Fruit fly (Drosophila melanogaster) whole organism, prepupa: ENCODE data around the gene CG6276.

Source experiments
- Blimp-1 ChIP-seq: fragments of 200-800 bp; sonication (Bioruptor generic); optimal IDR thresholded peaks from 3 replicates; lab custom pipeline; 2017; ENCODE audit warnings: missing biosample characterization, missing genetic modification characterization, mild to moderate bottlenecking, moderate library complexity, missing genetic modification reagents
- CG10631 ChIP-seq: fragments of 200-800 bp; sonication (Bioruptor generic); optimal IDR thresholded peaks from 2 replicates; lab custom pipeline; 2016; ENCODE audit warnings: missing biosample characterization, missing genetic modification characterization
- CG10669 ChIP-seq: fragments of 200-800 bp; sonication (Bioruptor generic); optimal IDR thresholded peaks from 3 replicates; lab custom pipeline; 2018; ENCODE audit warnings: missing biosample characterization, mild to moderate bottlenecking, missing genetic modification characterization, moderate library complexity
- CG11294 ChIP-seq: fragments of 200-800 bp; sonication (Bioruptor generic); IDR thresholded peaks from 2 replicates; pipeline ENCODE4 v1.3.6; 2022; ENCODE audit warnings: missing biosample characterization, missing genetic modification characterization
- CG11902 ChIP-seq: fragments of 200-800 bp; sonication (Bioruptor generic); optimal IDR thresholded peaks from 3 replicates; lab custom pipeline; 2016; ENCODE audit warnings: missing biosample characterization, missing genetic modification characterization
- CG3032 ChIP-seq: fragments of 200-800 bp; optimal IDR thresholded peaks from 2 replicates; lab custom pipeline; 2019; ENCODE audit warnings: missing biosample characterization, mild to moderate bottlenecking, missing genetic modification characterization, moderate library complexity
- CG32006 ChIP-seq: fragments of 200-800 bp; sonication (Bioruptor generic); optimal IDR thresholded peaks from 3 replicates; lab custom pipeline; 2017; ENCODE audit warnings: missing biosample characterization, mild to moderate bottlenecking, missing genetic modification characterization
- CG34406 ChIP-seq: fragments of 200-800 bp; sonication (Bioruptor generic); optimal IDR thresholded peaks from 3 replicates; lab custom pipeline; 2016; ENCODE audit warnings: missing biosample characterization, missing genetic modification characterization
- CG3919 ChIP-seq: fragments of 200-800 bp; sonication (Bioruptor generic); optimal IDR thresholded peaks from 3 replicates; lab custom pipeline; 2016; ENCODE audit warnings: missing biosample characterization, missing genetic modification characterization
- CG6163 ChIP-seq: fragments of 200-800 bp; sonication (Bioruptor generic); IDR thresholded peaks from 3 replicates; pipeline ENCODE4 v1.3.6; 2022; ENCODE audit warnings: missing biosample characterization, missing genetic modification characterization
- CG6808 ChIP-seq: fragments of 200-800 bp; sonication (Bioruptor generic); optimal IDR thresholded peaks from 3 replicates; lab custom pipeline; 2017; ENCODE audit warnings: missing biosample characterization, missing genetic modification characterization, mild to moderate bottlenecking, moderate library complexity, missing genetic modification reagents
- CG8119 ChIP-seq: fragments of 200-800 bp; sonication (Bioruptor generic); IDR thresholded peaks from 3 replicates; pipeline ENCODE4 v1.3.6; 2022; ENCODE audit warnings: missing biosample characterization, missing genetic modification characterization
- Eip75B ChIP-seq: fragments of 200-800 bp; sonication (Bioruptor generic); optimal IDR thresholded peaks from 3 replicates; lab custom pipeline; 2016; ENCODE audit warnings: missing biosample characterization, missing genetic modification characterization
- Eip78C ChIP-seq: fragments of 200-800 bp; sonication (Bioruptor generic); peaks from one replicate; lab custom pipeline; 2016; ENCODE audit warnings: missing biosample characterization, missing genetic modification characterization
- Eip93F ChIP-seq: fragments of 200-800 bp; sonication (Bioruptor generic); optimal IDR thresholded peaks from 2 replicates; lab custom pipeline; 2016; ENCODE audit warnings: missing biosample characterization, mild to moderate bottlenecking, missing genetic modification characterization
- Ets96B ChIP-seq: fragments of 200-800 bp; optimal IDR thresholded peaks from 2 replicates; lab custom pipeline; 2019; ENCODE audit warnings: missing biosample characterization, mild to moderate bottlenecking, missing genetic modification characterization, moderate library complexity
- Hr38 ChIP-seq: sonication (Bioruptor generic); optimal IDR thresholded peaks from 2 replicates; lab custom pipeline; 2016; ENCODE audit warnings: missing biosample characterization, missing genetic modification characterization
- Hr39 ChIP-seq: fragments of 200-800 bp; sonication (Bioruptor generic); optimal IDR thresholded peaks from 2 replicates; lab custom pipeline; 2016; ENCODE audit warnings: missing biosample characterization, missing genetic modification characterization
- Lpt ChIP-seq: fragments of 200-800 bp; sonication (Bioruptor generic); optimal IDR thresholded peaks from 3 replicates; lab custom pipeline; 2016; ENCODE audit warnings: missing biosample characterization, missing genetic modification characterization
- Met ChIP-seq: fragments of 200-800 bp; sonication (Bioruptor generic); optimal IDR thresholded peaks from 3 replicates; lab custom pipeline; 2016; ENCODE audit warnings: missing biosample characterization, missing genetic modification characterization
- OdsH ChIP-seq: fragments of 200-800 bp; sonication (Bioruptor generic); optimal IDR thresholded peaks from 3 replicates; lab custom pipeline; 2016; ENCODE audit warnings: missing biosample characterization, missing genetic modification characterization
- Sox14 ChIP-seq: fragments of 200-800 bp; sonication (Bioruptor generic); optimal IDR thresholded peaks from 3 replicates; lab custom pipeline; 2016; ENCODE audit warnings: missing biosample characterization, missing genetic modification characterization
- achi ChIP-seq: fragments of 200-800 bp; sonication (Bioruptor generic); optimal IDR thresholded peaks from 3 replicates; lab custom pipeline; 2016; ENCODE audit warnings: missing biosample characterization, missing genetic modification characterization
- acj6 ChIP-seq: fragments of 200-800 bp; sonication (Bioruptor generic); optimal IDR thresholded peaks from 3 replicates; lab custom pipeline; 2016; ENCODE audit warnings: missing biosample characterization, missing genetic modification characterization
- cyc ChIP-seq: fragments of 200-800 bp; sonication (Bioruptor generic); optimal IDR thresholded peaks from 3 replicates; lab custom pipeline; 2016; ENCODE audit warnings: missing biosample characterization, missing genetic modification characterization
- dac ChIP-seq: fragments of 200-800 bp; sonication (Bioruptor generic); optimal IDR thresholded peaks from 2 replicates; lab custom pipeline; 2017; ENCODE audit warnings: missing biosample characterization, mild to moderate bottlenecking, missing genetic modification characterization
- dsx ChIP-seq: fragments of 200-800 bp; optimal IDR thresholded peaks from 3 replicates; lab custom pipeline; 2019; ENCODE audit warnings: missing biosample characterization, mild to moderate bottlenecking, missing genetic modification characterization, moderate library complexity; ENCODE audit not compliant: poor library complexity, severe bottlenecking
- fd59A ChIP-seq: fragments of 200-800 bp; sonication (Bioruptor generic); optimal IDR thresholded peaks from 2 replicates; lab custom pipeline; 2017; ENCODE audit warnings: missing biosample characterization, mild to moderate bottlenecking, missing genetic modification characterization, missing genetic modification reagents
- fd85E ChIP-seq: fragments of 200-800 bp; sonication (Bioruptor generic); optimal IDR thresholded peaks from 3 replicates; lab custom pipeline; 2016; ENCODE audit warnings: missing biosample characterization, missing genetic modification characterization
- fkh ChIP-seq: fragments of 200-800 bp; sonication (Bioruptor generic); optimal IDR thresholded peaks from 3 replicates; lab custom pipeline; 2017; ENCODE audit warnings: missing biosample characterization, mild to moderate bottlenecking, missing genetic modification characterization, moderate library complexity
- pdm3 ChIP-seq: fragments of 200-800 bp; sonication (Bioruptor generic); optimal IDR thresholded peaks from 3 replicates; lab custom pipeline; 2016; ENCODE audit warnings: missing biosample characterization, missing genetic modification characterization
- spab ChIP-seq: fragments of 200-800 bp; sonication (Bioruptor generic); optimal IDR thresholded peaks from 2 replicates; lab custom pipeline; 2017; ENCODE audit warnings: missing biosample characterization, mild to moderate bottlenecking, missing genetic modification characterization, missing genetic modification reagents
- svp ChIP-seq: fragments of 200-800 bp; sonication (Bioruptor generic); peaks from one replicate; lab custom pipeline; 2016; ENCODE audit warnings: missing biosample characterization, missing genetic modification characterization
- topi ChIP-seq: fragments of 200-800 bp; sonication (Bioruptor generic); optimal IDR thresholded peaks from 3 replicates; lab custom pipeline; 2016; ENCODE audit warnings: missing biosample characterization, missing genetic modification characterization
- vri ChIP-seq: fragments of 200-800 bp; sonication (Bioruptor generic); optimal IDR thresholded peaks from 3 replicates; lab custom pipeline; 2016; ENCODE audit warnings: missing biosample characterization, mild to moderate bottlenecking, missing genetic modification characterization

Gene CG6276

DNA sequence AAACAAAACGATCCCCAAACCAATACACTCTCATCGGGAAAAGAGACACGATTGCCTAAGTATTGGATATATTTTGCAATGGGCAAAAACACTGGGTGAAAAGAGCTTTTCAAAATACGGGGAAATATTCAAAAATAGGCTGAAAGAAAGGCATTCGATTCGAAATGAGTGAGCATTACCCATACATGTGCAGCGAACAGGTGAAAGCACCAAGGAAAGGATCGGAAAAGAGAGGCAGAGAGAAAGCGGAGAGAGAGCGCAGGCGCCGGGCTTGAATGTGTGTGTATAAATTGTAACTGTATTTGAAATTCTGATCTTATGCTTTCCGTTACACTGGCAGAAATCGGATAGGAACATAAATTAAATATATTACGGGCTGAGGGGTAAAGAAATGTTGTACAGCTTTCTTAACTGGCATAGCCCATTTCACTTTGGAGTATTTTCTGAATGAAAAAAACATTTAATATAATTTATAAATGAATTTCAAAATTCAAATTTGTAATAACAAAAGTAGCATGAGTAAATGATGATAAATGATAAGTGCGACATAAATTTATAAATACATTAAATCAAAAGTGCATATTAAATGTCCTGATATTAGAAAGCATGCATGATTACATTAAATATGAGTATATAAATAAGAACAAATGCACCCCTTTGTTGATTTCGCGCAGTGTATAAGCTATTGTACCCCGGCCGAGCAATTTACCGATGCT is 39.1 kb downstream of the CG6276 start (continued):
- TF ChIP-seq CG8119 (GFP tag; lab: Robert Waterston, UW) = peak; percentile 58
- TF ChIP-seq CG10631 = peak; percentile 69
- TF ChIP-seq fd59A (GFP tag; lab: Kevin White, UChicago) = no peak
- TF ChIP-seq Ets96B (tag; lab: Kevin White, UChicago) = peak; percentile 9
- peak; percentile 39 for TF ChIP-seq CG11902
- peak; percentile 76 for TF ChIP-seq CG34406 (GFP tag; lab: Kevin White, UChicago)
- TF ChIP-seq dac (GFP tag; lab: Kevin White, UChicago) = peak; percentile 7
- TF ChIP-seq achi (GFP tag; lab: Kevin White, UChicago) = peak; percentile 63
- no peak for TF ChIP-seq CG10669 (GFP tag; lab: Kevin White, UChicago)
- TF ChIP-seq topi = peak; percentile 73
- TF ChIP-seq CG3919 (GFP tag; lab: Kevin White, UChicago) = peak; percentile 60
- peak; percentile 72 for TF ChIP-seq cyc (GFP tag; lab: Kevin White, UChicago)
- TF ChIP-seq Blimp-1 (GFP tag; lab: Kevin White, UChicago) = peak; percentile 50
- TF ChIP-seq Hr39 (GFP tag; lab: Kevin White, UChicago) = peak; percentile 48
- peak; percentile 70 for TF ChIP-seq Eip93F (GFP tag; lab: Kevin White, UChicago)
- TF ChIP-seq spab (GFP tag; lab: Kevin White, UChicago) = peak; percentile 4
- peak; percentile 15 for TF ChIP-seq dsx (GFP tag; lab: Kevin White, UChicago)
- TF ChIP-seq Met (GFP tag; lab: Kevin White, UChicago) = peak; percentile 80
- peak; percentile 77 for TF ChIP-seq OdsH (GFP tag; lab: Kevin White, UChicago)
- TF ChIP-seq CG32006 (GFP tag; lab: Kevin White, UChicago) = peak; percentile 78
- peak; percentile 5 for TF ChIP-seq Lpt
- TF ChIP-seq Sox14 = peak; percentile 57
- peak; percentile 67 for TF ChIP-seq pdm3
- peak; percentile 46 for TF ChIP-seq fkh (GFP tag; lab: Kevin White, UChicago)
- TF ChIP-seq Hr38 (GFP tag; lab: Kevin White, UChicago) = no peak
- TF ChIP-seq vri = peak; percentile 7
- peak; percentile 93 for TF ChIP-seq svp
- TF ChIP-seq Eip75B (GFP tag; lab: Kevin White, UChicago) = peak; percentile 58
- TF ChIP-seq CG6163 (GFP tag; lab: Robert Waterston, UW) = 0 out of 3 replicates have a peak, but pooled peaks have one; percentile 39
- no peak for TF ChIP-seq fd85E
- TF ChIP-seq CG6808 (GFP tag; lab: Kevin White, UChicago) = peak; percentile 17
- TF ChIP-seq acj6 (GFP tag; lab: Kevin White, UChicago) = peak; percentile 78

DNA sequence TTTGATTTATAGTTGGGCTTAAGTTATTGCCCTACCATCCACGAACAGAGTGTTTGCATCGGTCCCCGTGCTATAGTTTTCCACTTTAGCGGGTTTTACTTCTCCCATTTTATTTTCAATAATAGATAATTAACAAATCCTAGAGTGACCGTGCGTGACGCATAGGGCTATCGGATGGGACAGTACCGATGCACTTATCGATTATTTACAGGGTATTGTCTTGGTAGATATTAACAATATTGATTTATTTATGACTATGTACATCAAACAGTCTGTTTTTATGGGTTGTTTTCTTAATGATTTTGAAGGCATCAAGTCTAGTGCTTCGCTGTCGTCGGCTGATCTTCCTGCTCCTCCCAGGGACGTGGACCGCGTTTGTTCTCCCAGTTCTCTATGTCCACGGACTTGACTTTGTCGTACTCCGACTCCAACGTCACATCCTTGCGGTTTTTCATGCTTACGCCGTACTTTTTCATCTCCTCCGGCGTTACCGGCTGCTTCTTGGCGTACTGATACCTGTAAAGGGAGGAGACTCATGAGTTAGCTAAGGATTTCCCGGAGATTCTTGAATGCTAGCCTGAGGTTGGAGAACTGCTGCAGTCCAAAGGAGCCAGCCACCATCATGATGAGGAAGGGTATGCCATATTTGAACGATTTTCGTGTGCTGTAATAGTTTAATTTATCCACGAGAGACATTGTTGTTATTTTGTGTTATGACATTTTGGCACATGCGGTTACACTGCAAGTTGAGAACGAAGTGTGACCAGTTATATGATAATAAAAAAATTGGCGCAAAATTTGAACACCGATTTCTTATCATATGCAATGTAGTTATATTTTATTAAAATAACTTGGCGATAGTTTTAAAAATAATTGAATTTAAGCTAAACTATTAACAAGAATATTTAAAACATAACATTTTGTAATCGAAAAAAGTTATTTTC is 41.7 kb downstream of the CG6276 start, which contains the start of the genes MRG15 and Tm1:
Gene MRG15 (minus strand): TSS at position 184 of the 944 bp plus-strand sequence.
Gene Tm1 (plus strand): TSS at position 295 of the 944 bp plus-strand sequence.
- TF ChIP-seq fkh (GFP tag; lab: Kevin White, UChicago) (peak; percentile 31), dsx (GFP tag; lab: Kevin White, UChicago) (peak; percentile 91), svp (peak; percentile 10), CG3032 (tag; lab: Kevin White, UChicago) (no peak), Hr39 (GFP tag; lab: Kevin White, UChicago) (peak; percentile 1), CG11294 (no peak), Eip78C (GFP tag; lab: Kevin White, UChicago) (peak; percentile 56), Sox14 (peak; percentile 10), vri (peak; percentile 57)
